Worm (Caenorhabditis elegans) whole organism, early embryonic: Measurements from ENCODE around the gene col-126.

Source experiments
- B0310.2 ChIP-seq: sonication (generic microtip); optimal IDR thresholded peaks from 2 replicates; lab custom pipeline; 2016; ENCODE audit warnings: mild to moderate bottlenecking, missing genetic modification characterization, missing compliant biosample characterization
- aly-1 ChIP-seq: sonication (generic microtip); optimal IDR thresholded peaks from 2 replicates; lab custom pipeline; 2016; ENCODE audit warnings: missing genetic modification characterization, missing compliant biosample characterization
- ama-1 ChIP-seq: fragments of 150-350 bp; optimal IDR thresholded peaks from 2 replicates; lab custom pipeline; 2014
- ceh-36 ChIP-seq: sonication (generic microtip); optimal IDR thresholded peaks from 2 replicates; lab custom pipeline; 2016; ENCODE audit warnings: missing genetic modification characterization, inconsistent platforms, missing compliant biosample characterization
- flt-1 ChIP-seq: fragments of 200-800 bp; sonication (Bioruptor generic); IDR thresholded peaks from 2 replicates; pipeline ENCODE4 v1.3.6; 2022; ENCODE audit warnings: missing genetic modification characterization, missing compliant biosample characterization
- hmg-4 ChIP-seq: fragments of 200-800 bp; sonication (Bioruptor generic); optimal IDR thresholded peaks from 2 replicates; lab custom pipeline; 2018; ENCODE audit warnings: mild to moderate bottlenecking, missing genetic modification characterization, missing compliant biosample characterization
- hnd-1 ChIP-seq: sonication (generic microtip); optimal IDR thresholded peaks from 2 replicates; lab custom pipeline; 2016; ENCODE audit warnings: missing genetic modification characterization, missing compliant biosample characterization
- tbx-37 ChIP-seq: fragments of 200-800 bp; sonication (Bioruptor generic); conservative IDR thresholded peaks from 2 replicates; pipeline ENCODE4 v1.3.6; 2022; ENCODE audit warnings: missing genetic modification reagents, missing genetic modification characterization, missing compliant biosample characterization
- tra-4 ChIP-seq: sonication (generic microtip); optimal IDR thresholded peaks from 2 replicates; lab custom pipeline; 2017; ENCODE audit warnings: missing genetic modification characterization, missing compliant biosample characterization

- TF ChIP-seq ceh-36 (no peak), flt-1 (GFP tag; lab: Robert Waterston, UW) (no peak), aly-1 (no peak), ama-1 (no peak), hnd-1 (tag; lab: Kevin White, UChicago) (no peak), tbx-37 (GFP tag; lab: Robert Waterston, UW) (no peak), tra-4 (no peak), B0310.2 (tag; lab: Kevin White, UChicago) (no peak), hmg-4 (GFP tag; lab: Kevin White, UChicago) (no peak)
These were observed 34.2 kb upstream of the col-126 start for ce11 chrIV:11229013-11229412.
